Fruit fly (Drosophila melanogaster) whole organism, embryonic: ENCODE data around the gene CG34300.

Experiments used
- Adf1 ChIP-seq: fragments of 200-800 bp; sonication (Bioruptor generic); IDR thresholded peaks from 2 replicates; pipeline ENCODE4 v1.3.6; 2022; ENCODE audit warnings: missing biosample characterization, missing genetic modification characterization
- Asciz ChIP-seq: fragments of 200-800 bp; sonication (Bioruptor generic); optimal IDR thresholded peaks from 2 replicates; lab custom pipeline; 2017; ENCODE audit warnings: missing biosample characterization, mild to moderate bottlenecking, missing genetic modification characterization, missing genetic modification reagents
- B-H1 ChIP-seq: fragments of 200-800 bp; sonication (Bioruptor generic); IDR thresholded peaks from 3 replicates; pipeline ENCODE4 v1.3.6; 2022; ENCODE audit warnings: missing biosample characterization, missing genetic modification characterization
- CG10321 ChIP-seq: fragments of 200-800 bp; sonication (Bioruptor generic); IDR thresholded peaks from 2 replicates; pipeline ENCODE4 v1.3.6; 2022; ENCODE audit warnings: missing biosample characterization, missing genetic modification characterization
- CG1233 ChIP-seq: fragments of 200-800 bp; sonication (Bioruptor generic); optimal IDR thresholded peaks from 4 replicates; lab custom pipeline; 2018; ENCODE audit warnings: missing biosample characterization, mild to moderate bottlenecking, missing genetic modification characterization
- CG12744 ChIP-seq: fragments of 200-800 bp; sonication (Bioruptor generic); optimal IDR thresholded peaks from 2 replicates; lab custom pipeline; 2016; ENCODE audit warnings: missing biosample characterization, missing genetic modification characterization
- CG12769 ChIP-seq: fragments of 200-800 bp; sonication (Bioruptor generic); optimal IDR thresholded peaks from 2 replicates; lab custom pipeline; 2019; ENCODE audit warnings: missing biosample characterization, mild to moderate bottlenecking, missing genetic modification characterization, moderate library complexity
- CG12942 ChIP-seq: fragments of 200-800 bp; sonication (Bioruptor generic); optimal IDR thresholded peaks from 3 replicates; lab custom pipeline; 2016; ENCODE audit warnings: missing biosample characterization, missing genetic modification characterization
- CG13894 ChIP-seq: fragments of 200-800 bp; sonication (Bioruptor generic); optimal IDR thresholded peaks from 3 replicates; lab custom pipeline; 2018; ENCODE audit warnings: missing biosample characterization, mild to moderate bottlenecking, missing genetic modification characterization, moderate library complexity
- CG14667 ChIP-seq: fragments of 200-800 bp; sonication (Bioruptor generic); IDR thresholded peaks from 2 replicates; pipeline ENCODE4 v1.3.6; 2022; ENCODE audit warnings: missing biosample characterization, missing genetic modification characterization
- CG15601 ChIP-seq: fragments of 200-800 bp; sonication (Bioruptor generic); optimal IDR thresholded peaks from 3 replicates; lab custom pipeline; 2019; ENCODE audit warnings: missing biosample characterization, mild to moderate bottlenecking, missing genetic modification characterization, moderate library complexity
- CG17568 ChIP-seq: fragments of 200-800 bp; sonication (Bioruptor generic); optimal IDR thresholded peaks from 2 replicates; lab custom pipeline; 2018; ENCODE audit warnings: missing biosample characterization, mild to moderate bottlenecking, missing genetic modification characterization, moderate library complexity
- CG18476 ChIP-seq: fragments of 200-800 bp; sonication (Bioruptor generic); optimal IDR thresholded peaks from 2 replicates; lab custom pipeline; 2016; ENCODE audit warnings: missing biosample characterization, mild to moderate bottlenecking, missing genetic modification characterization
- CG2120 ChIP-seq: fragments of 200-800 bp; sonication (Bioruptor generic); optimal IDR thresholded peaks from 3 replicates; lab custom pipeline; 2016; ENCODE audit warnings: missing biosample characterization, missing genetic modification characterization
- CG2202 ChIP-seq: fragments of 200-800 bp; sonication (Bioruptor generic); optimal IDR thresholded peaks from 2 replicates; lab custom pipeline; 2018; ENCODE audit warnings: missing biosample characterization, mild to moderate bottlenecking, missing genetic modification characterization
- CG30431 ChIP-seq: fragments of 200-800 bp; sonication (Bioruptor generic); optimal IDR thresholded peaks from 2 replicates; lab custom pipeline; 2017; ENCODE audit warnings: missing biosample characterization, missing genetic modification characterization
- CG4282 ChIP-seq: fragments of 200-800 bp; sonication (Bioruptor generic); optimal IDR thresholded peaks from 2 replicates; lab custom pipeline; 2016; ENCODE audit warnings: missing biosample characterization, missing genetic modification characterization
- CG4854 ChIP-seq: fragments of 200-800 bp; sonication (Bioruptor generic); optimal IDR thresholded peaks from 2 replicates; lab custom pipeline; 2016; ENCODE audit warnings: missing biosample characterization, missing genetic modification characterization, inconsistent platforms
- CG6254 ChIP-seq: fragments of 200-800 bp; sonication (Bioruptor generic); optimal IDR thresholded peaks from 3 replicates; lab custom pipeline; 2017; ENCODE audit warnings: mild to moderate bottlenecking, missing biosample characterization, missing genetic modification reagents, missing genetic modification characterization
- CG7556 ChIP-seq: fragments of 200-800 bp; sonication (Bioruptor generic); optimal IDR thresholded peaks from 2 replicates; lab custom pipeline; 2017; ENCODE audit warnings: missing biosample characterization, mild to moderate bottlenecking, missing genetic modification characterization
- CG8359 ChIP-seq: fragments of 200-800 bp; sonication (Bioruptor generic); optimal IDR thresholded peaks from 2 replicates; lab custom pipeline; 2017; ENCODE audit warnings: missing biosample characterization, mild to moderate bottlenecking, missing genetic modification characterization, borderline replicate concordance
- CG8765 ChIP-seq: fragments of 200-800 bp; sonication (Bioruptor generic); IDR thresholded peaks from 2 replicates; pipeline ENCODE4 v1.3.6; 2022; ENCODE audit warnings: missing biosample characterization, missing genetic modification characterization
- CG9797 ChIP-seq: fragments of 200-800 bp; sonication (Bioruptor generic); optimal IDR thresholded peaks from 3 replicates; lab custom pipeline; 2018; ENCODE audit warnings: missing biosample characterization, mild to moderate bottlenecking, missing genetic modification characterization
- Chrac-16 ChIP-seq: fragments of 200-800 bp; sonication (Bioruptor generic); optimal IDR thresholded peaks from 3 replicates; lab custom pipeline; 2016; ENCODE audit warnings: missing biosample characterization, missing genetic modification characterization
- D19A ChIP-seq: fragments of 200-800 bp; optimal IDR thresholded peaks from 3 replicates; lab custom pipeline; 2019; ENCODE audit warnings: missing biosample characterization, mild to moderate bottlenecking, missing genetic modification characterization, moderate library complexity
- Eip74EF ChIP-seq, 2 experiments: fragments of 200-800 bp in 1 of 2; fragments of >200 bp in 1 of 2; sonication (Bioruptor generic) in 1 of 2; optimal IDR thresholded peaks; 2 replicates each; lab custom pipeline; 2017 to 2019; ENCODE audit warnings: missing biosample characterization in 2 of 2, missing genetic modification characterization in 2 of 2, mild to moderate bottlenecking in 1 of 2, moderate library complexity in 1 of 2
- GATAe ChIP-seq: fragments of 200-800 bp; sonication (Bioruptor generic); conservative IDR thresholded peaks from 2 replicates; pipeline ENCODE4 v1.3.6; 2022; ENCODE audit warnings: missing biosample characterization, missing genetic modification characterization
- Hr3 ChIP-seq: fragments of 200-800 bp; sonication (Bioruptor generic); optimal IDR thresholded peaks from 3 replicates; lab custom pipeline; 2016; ENCODE audit warnings: missing biosample characterization, missing genetic modification characterization
- Mad ChIP-seq: fragments of 200-800 bp; sonication (Bioruptor generic); optimal IDR thresholded peaks from 2 replicates; lab custom pipeline; 2016; ENCODE audit warnings: missing biosample characterization, missing genetic modification characterization
- Med ChIP-seq: fragments of 200-800 bp; sonication (Bioruptor generic); peaks from one replicate; lab custom pipeline; 2016; ENCODE audit warnings: missing biosample characterization, missing genetic modification characterization, mild to moderate bottlenecking, inconsistent platforms, moderate library complexity
- Poxn ChIP-seq: fragments of 200-800 bp; sonication (Bioruptor generic); IDR thresholded peaks from 2 replicates; pipeline ENCODE4 v1.3.6; 2022; ENCODE audit warnings: missing biosample characterization, missing genetic modification characterization
- Sin3A ChIP-seq: fragments of >200 bp; optimal IDR thresholded peaks from 2 replicates; lab custom pipeline; 2018
- Taf1 ChIP-seq: fragments of 200-800 bp; sonication (Bioruptor generic); IDR thresholded peaks from 2 replicates; pipeline ENCODE4 v1.3.6; 2022; ENCODE audit warnings: missing biosample characterization, missing genetic modification characterization
- Tbp ChIP-seq: fragments of >200 bp; optimal IDR thresholded peaks from 2 replicates; lab custom pipeline; 2018; ENCODE audit warnings: missing biosample characterization, missing genetic modification characterization
- ap ChIP-seq: fragments of 200-800 bp; sonication (Bioruptor generic); IDR thresholded peaks from 2 replicates; pipeline ENCODE4 v1.3.6; 2022; ENCODE audit warnings: missing biosample characterization, missing genetic modification characterization
- bab2 ChIP-seq: fragments of 200-800 bp; sonication (Bioruptor generic); optimal IDR thresholded peaks from 2 replicates; lab custom pipeline; 2016; ENCODE audit warnings: missing biosample characterization, missing genetic modification characterization
- danr ChIP-seq: fragments of 200-800 bp; sonication (Bioruptor generic); IDR thresholded peaks from 2 replicates; pipeline ENCODE4 v1.3.6; 2022; ENCODE audit warnings: missing biosample characterization, missing genetic modification characterization
- disco-r ChIP-seq: fragments of 200-800 bp; sonication (Bioruptor generic); optimal IDR thresholded peaks from 2 replicates; lab custom pipeline; 2016; ENCODE audit warnings: missing biosample characterization, missing genetic modification characterization
- exex ChIP-seq: fragments of 200-800 bp; sonication (Bioruptor generic); optimal IDR thresholded peaks from 4 replicates; lab custom pipeline; 2018; ENCODE audit warnings: missing biosample characterization, mild to moderate bottlenecking, missing genetic modification characterization, moderate library complexity
- fd64A ChIP-seq: fragments of 200-800 bp; sonication (Bioruptor generic); optimal IDR thresholded peaks from 3 replicates; lab custom pipeline; 2018; ENCODE audit warnings: missing biosample characterization, mild to moderate bottlenecking, missing genetic modification characterization
- gsb-n ChIP-seq: fragments of 200-800 bp; sonication (Bioruptor generic); optimal IDR thresholded peaks from 3 replicates; lab custom pipeline; 2018; ENCODE audit warnings: missing biosample characterization, mild to moderate bottlenecking, missing genetic modification characterization
- lola ChIP-seq, 3 experiments: fragments of >200 bp in 2 of 3; fragments of 200-800 bp in 1 of 3; sonication (Bioruptor generic) in 1 of 3; optimal IDR thresholded peaks; 2 replicates each; lab custom pipeline; 2017 to 2019; ENCODE audit warnings: missing biosample characterization in 3 of 3, missing genetic modification characterization in 3 of 3, mild to moderate bottlenecking in 1 of 3, moderate library complexity in 1 of 3
- peb ChIP-seq: fragments of 200-800 bp; sonication (Bioruptor generic); IDR thresholded peaks from 2 replicates; pipeline ENCODE4 v1.3.6; 2022; ENCODE audit warnings: missing biosample characterization, missing genetic modification characterization
- pzg ChIP-seq: fragments of 200-800 bp; sonication (Bioruptor generic); optimal IDR thresholded peaks from 3 replicates; lab custom pipeline; 2018; ENCODE audit warnings: missing biosample characterization, mild to moderate bottlenecking, missing genetic modification characterization, moderate library complexity
- ranshi ChIP-seq: fragments of 200-800 bp; sonication (Bioruptor generic); IDR thresholded peaks from 2 replicates; pipeline ENCODE4 v1.3.6; 2022; ENCODE audit warnings: missing biosample characterization, missing genetic modification characterization
- sc ChIP-seq, 3 experiments: fragments of >200 bp in 2 of 3; fragments of 200-800 bp in 1 of 3; sonication (Bioruptor generic) in 1 of 3; optimal IDR thresholded peaks; 2 replicates in 2 of 3; 3 replicates in 1 of 3; lab custom pipeline; 2017; ENCODE audit warnings: mild to moderate bottlenecking in 1 of 3, missing biosample characterization in 1 of 3, missing genetic modification characterization in 1 of 3, missing genetic modification reagents in 1 of 3
- seq ChIP-seq: fragments of 200-800 bp; sonication (Bioruptor generic); IDR thresholded peaks from 2 replicates; pipeline ENCODE4 v1.3.6; 2022; ENCODE audit warnings: missing biosample characterization, missing genetic modification characterization
- sima ChIP-seq: fragments of 200-800 bp; sonication (Bioruptor generic); optimal IDR thresholded peaks from 2 replicates; lab custom pipeline; 2016; ENCODE audit warnings: missing biosample characterization, missing genetic modification characterization
- sisA ChIP-seq: fragments of 200-800 bp; sonication (Bioruptor generic); IDR thresholded peaks from 2 replicates; pipeline ENCODE4 v1.3.6; 2022; ENCODE audit warnings: missing biosample characterization, missing genetic modification characterization
- sug ChIP-seq: fragments of 200-800 bp; optimal IDR thresholded peaks from 2 replicates; lab custom pipeline; 2019; ENCODE audit warnings: missing biosample characterization, mild to moderate bottlenecking, missing genetic modification characterization, moderate library complexity
- toy ChIP-seq: fragments of 200-800 bp; sonication (Bioruptor generic); IDR thresholded peaks from 2 replicates; pipeline ENCODE4 v1.3.6; 2022; ENCODE audit warnings: missing biosample characterization, missing genetic modification characterization
- vvl ChIP-seq: fragments of 200-800 bp; sonication (Bioruptor generic); IDR thresholded peaks from 2 replicates; pipeline ENCODE4 v1.3.6; 2022; ENCODE audit warnings: missing biosample characterization, missing genetic modification characterization

CG34300 gene

DNA sequence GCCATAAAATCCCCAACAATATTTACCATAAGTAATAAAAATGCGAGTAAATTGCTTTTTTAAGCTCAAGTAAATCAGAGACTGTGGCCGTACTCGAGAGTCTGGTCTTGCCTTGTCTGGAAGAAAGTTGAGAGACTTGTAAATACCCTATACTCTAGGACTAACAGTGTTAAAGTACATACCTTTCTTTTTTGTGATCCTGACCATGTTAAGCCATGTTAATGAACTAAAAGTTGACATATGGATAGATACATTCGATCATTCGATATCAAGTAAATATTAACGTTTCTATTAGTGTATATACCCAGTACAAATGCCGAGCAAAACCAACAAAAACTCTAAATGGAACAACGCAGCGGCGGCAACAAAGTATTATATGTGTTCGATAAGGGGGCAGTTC is 29.7 kb upstream of the CG34300 start (continued):
- TF ChIP-seq toy (GFP tag; lab: Robert Waterston, UW) (no peak), Poxn (GFP tag; lab: Robert Waterston, UW) (no peak), CG14667 (no peak), CG17568 (GFP tag; lab: Kevin White, UChicago) (no peak), sisA (GFP tag; lab: Robert Waterston, UW) (peak; percentile 16; the same call in 1 of the 2 replicates), pzg (GFP tag; lab: Kevin White, UChicago) (no peak), danr (GFP tag; lab: Robert Waterston, UW) (no peak), CG30431 (GFP tag; lab: Kevin White, UChicago) (no peak), CG15601 (tag; lab: Kevin White, UChicago) (no peak), GATAe (no peak), Adf1 (no peak), CG12744 (GFP tag; lab: Kevin White, UChicago) (no peak), peb (GFP tag; lab: Robert Waterston, UW) (no peak), sima (GFP tag; lab: Kevin White, UChicago) (no peak), Chrac-16 (GFP tag; lab: Kevin White, UChicago) (no peak), Hr3 (GFP tag; lab: Kevin White, UChicago) (peak; percentile 12), CG9797 (no peak), CG2202 (tag; lab: Kevin White, UChicago) (no peak), gsb-n (tag; lab: Kevin White, UChicago) (no peak), CG8359 (GFP tag; lab: Kevin White, UChicago) (no peak), Asciz (no peak), ranshi (GFP tag; lab: Robert Waterston, UW) (no peak), CG7556 (GFP tag; lab: Kevin White, UChicago) (no peak), CG4282 (GFP tag; lab: Kevin White, UChicago) (no peak), seq (GFP tag; lab: Robert Waterston, UW) (no peak), disco-r (GFP tag; lab: Kevin White, UChicago) (peak; percentile 20), Taf1 (no peak), CG13894 (tag; lab: Kevin White, UChicago) (no peak), lola (GFP tag; optimal IDR thresholded peaks at IDR 0.05; lab: Kevin White, UChicago) (no peak), CG18476 (GFP tag; lab: Kevin White, UChicago) (no peak), ap (no peak), bab2 (GFP tag; lab: Kevin White, UChicago) (peak; percentile 44), CG2120 (peak; percentile 62), fd64A (no peak), CG12942 (GFP tag; lab: Kevin White, UChicago) (no peak), sc (optimal IDR thresholded peaks at IDR 0.05; lab: Kevin White, UChicago) (no peak), sc (GFP tag; optimal IDR thresholded peaks at IDR 0.05; lab: Kevin White, UChicago) (peak; percentile 4), CG8765 (no peak; the same call in 1 of the 2 replicates), CG10321 (GFP tag; lab: Robert Waterston, UW) (no peak), CG6254 (GFP tag; lab: Kevin White, UChicago) (peak; percentile 39), Sin3A (lab: Kevin White, UChicago) (no peak), vvl (peak; percentile 47), Med (GFP tag; lab: Kevin White, UChicago) (peak; percentile 83), CG4854 (no peak), Mad (GFP tag; lab: Kevin White, UChicago) (no peak), exex (tag; lab: Kevin White, UChicago) (no peak), Eip74EF (GFP tag; optimal IDR thresholded peaks at IDR 0.05; lab: Kevin White, UChicago) (no peak), sug (tag; lab: Kevin White, UChicago) (no peak), D19A (tag; lab: Kevin White, UChicago) (peak; percentile 73), CG12769 (tag; lab: Kevin White, UChicago) (peak; percentile 5), CG1233 (GFP tag; lab: Kevin White, UChicago) (peak; percentile 10), Tbp (GFP tag; lab: Kevin White, UChicago) (no peak), B-H1 (GFP tag; lab: Robert Waterston, UW) (no peak)
